Worm (Caenorhabditis elegans) whole organism, L2 larva: ENCODE measurements around the gene Y73B3B.1.
"Not testable (repeated sequence)": the region's sequence is repeated elsewhere in the genome, so short reads cannot be mapped to it uniquely, and the experiment has no call there.

ENCODE experiments used
- ceh-16 ChIP-seq: fragments of 150-350 bp; optimal IDR thresholded peaks from 2 replicates; lab custom pipeline; 2014; ENCODE audit warnings: missing biosample characterization, missing genetic modification characterization
- gmeb-1 ChIP-seq: fragments of 150-350 bp; optimal IDR thresholded peaks from 2 replicates; lab custom pipeline; 2014; ENCODE audit warnings: missing biosample characterization, missing genetic modification characterization
- ztf-11 ChIP-seq: sonication (generic microtip); optimal IDR thresholded peaks from 2 replicates; lab custom pipeline; 2017; ENCODE audit warnings: missing biosample characterization, missing genetic modification characterization

Y73B3B.1 gene

DNA sequence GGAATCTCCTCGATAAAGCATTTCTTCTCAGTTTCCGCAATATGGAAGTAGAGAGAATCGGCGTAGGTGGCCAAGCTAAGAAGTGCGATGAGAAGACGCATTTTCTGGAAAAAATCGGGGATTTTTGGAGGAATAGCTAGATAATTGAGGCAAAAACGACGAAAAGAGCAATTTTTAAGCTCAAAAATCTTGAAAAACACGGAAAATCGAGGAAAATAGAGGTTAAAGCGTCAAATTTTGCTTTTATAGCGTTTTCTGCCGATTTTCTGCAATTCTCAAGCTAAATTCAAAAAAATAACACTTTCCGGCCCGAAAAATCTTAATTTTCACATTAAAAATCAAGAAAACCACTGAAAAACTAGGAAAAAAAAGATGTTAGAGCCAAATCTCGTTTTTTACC is 48.0 kb downstream of the Y73B3B.1 start, which contains the start of gene tmed-12:
TSS of gene tmed-12 (minus strand) at position 101 of the 400 bp plus-strand sequence.
- TF ChIP-seq ceh-16; gmeb-1 (tag; lab: Kevin White, UChicago); ztf-11 (tag; lab: Kevin White, UChicago): not testable (repeated sequence)
